Worm (Caenorhabditis elegans) whole organism, L3 larva: Measurements from ENCODE around the gene K06A4.10.

Experiments
- ama-1 ChIP-seq: fragments of 150-350 bp; optimal IDR thresholded peaks from 2 replicates; lab custom pipeline; 2018
- ceh-28 ChIP-seq: fragments of 150-350 bp; optimal IDR thresholded peaks from 2 replicates; lab custom pipeline; 2014; ENCODE audit warnings: missing biosample characterization, missing genetic modification reagents, missing genetic modification characterization
- ceh-82 ChIP-seq: fragments of 150-350 bp; optimal IDR thresholded peaks from 2 replicates; lab custom pipeline; 2014; ENCODE audit warnings: missing biosample characterization, missing genetic modification characterization
- egl-5 ChIP-seq: fragments of 150-350 bp; optimal IDR thresholded peaks from 2 replicates; lab custom pipeline; 2017; ENCODE audit warnings: missing biosample characterization, missing genetic modification reagents, missing genetic modification characterization, inconsistent platforms
- elt-1 ChIP-seq: fragments of 150-350 bp; optimal IDR thresholded peaks from 2 replicates; lab custom pipeline; 2014; ENCODE audit warnings: missing biosample characterization, missing genetic modification characterization
- elt-2 ChIP-seq: sonication (generic microtip); optimal IDR thresholded peaks from 2 replicates; lab custom pipeline; 2016; ENCODE audit warnings: missing genetic modification reagents, mild to moderate bottlenecking, missing genetic modification characterization, missing compliant biosample characterization
- fkh-2 ChIP-seq: fragments of 150-350 bp; optimal IDR thresholded peaks from 2 replicates; lab custom pipeline; 2014; ENCODE audit warnings: missing biosample characterization, missing genetic modification reagents, missing genetic modification characterization
- fos-1 ChIP-seq: fragments of 150-350 bp; optimal IDR thresholded peaks from 2 replicates; lab custom pipeline; 2014; ENCODE audit warnings: missing biosample characterization, missing genetic modification characterization
- hmg-11 ChIP-seq: sonication (generic microtip); optimal IDR thresholded peaks from 2 replicates; lab custom pipeline; 2016; ENCODE audit warnings: missing genetic modification characterization, missing compliant biosample characterization
- lin-15B ChIP-seq: fragments of 150-350 bp; optimal IDR thresholded peaks from 2 replicates; lab custom pipeline; 2014; ENCODE audit warnings: missing biosample characterization, missing genetic modification characterization
- lsy-12 ChIP-seq: sonication (generic microtip); optimal IDR thresholded peaks from 2 replicates; lab custom pipeline; 2016; ENCODE audit warnings: mild to moderate bottlenecking, missing genetic modification characterization, missing compliant biosample characterization
- mml-1 ChIP-seq: fragments of 150-350 bp; sonication (generic microtip); optimal IDR thresholded peaks from 3 replicates; lab custom pipeline; 2014; ENCODE audit warnings: missing biosample characterization, missing genetic modification characterization
- nhr-11 ChIP-seq: fragments of 150-350 bp; optimal IDR thresholded peaks from 2 replicates; lab custom pipeline; 2014; ENCODE audit warnings: missing biosample characterization, missing genetic modification characterization
- nhr-12 ChIP-seq: fragments of 150-350 bp; optimal IDR thresholded peaks from 2 replicates; lab custom pipeline; 2014; ENCODE audit warnings: missing biosample characterization, missing genetic modification characterization
- nhr-28 ChIP-seq: fragments of 150-350 bp; optimal IDR thresholded peaks from 2 replicates; lab custom pipeline; 2014; ENCODE audit warnings: missing biosample characterization, missing genetic modification characterization
- nhr-43 ChIP-seq: sonication (generic microtip); optimal IDR thresholded peaks from 2 replicates; lab custom pipeline; 2016; ENCODE audit warnings: mild to moderate bottlenecking, missing genetic modification characterization, missing compliant biosample characterization; ENCODE audit not compliant: poor library complexity, severe bottlenecking
- nhr-76 ChIP-seq: fragments of 150-350 bp; sonication (generic microtip); optimal IDR thresholded peaks from 5 replicates; lab custom pipeline; 2014; ENCODE audit warnings: missing biosample characterization, missing genetic modification characterization
- nhr-77 ChIP-seq: fragments of 150-350 bp; optimal IDR thresholded peaks from 2 replicates; lab custom pipeline; 2014; ENCODE audit warnings: missing biosample characterization, missing genetic modification characterization
- pha-4 ChIP-seq: fragments of 150-350 bp; optimal IDR thresholded peaks from 2 replicates; lab custom pipeline; 2014; ENCODE audit warnings: missing biosample characterization, missing genetic modification reagents, missing genetic modification characterization
- pqm-1 ChIP-seq: fragments of 150-350 bp; optimal IDR thresholded peaks from 2 replicates; lab custom pipeline; 2017; ENCODE audit warnings: missing biosample characterization, missing genetic modification characterization, inconsistent platforms
- sea-2 ChIP-seq: fragments of 150-350 bp; sonication (generic microtip); optimal IDR thresholded peaks from 4 replicates; lab custom pipeline; 2014; ENCODE audit warnings: missing biosample characterization, missing genetic modification reagents, missing genetic modification characterization
- tbx-2 ChIP-seq: sonication (generic microtip); optimal IDR thresholded peaks from 2 replicates; lab custom pipeline; 2016; ENCODE audit warnings: mild to moderate bottlenecking, missing genetic modification characterization, missing compliant biosample characterization
- unc-39 ChIP-seq: sonication (generic microtip); optimal IDR thresholded peaks from 4 replicates; lab custom pipeline; 2017; ENCODE audit warnings: missing biosample characterization, missing genetic modification characterization
- unc-62 ChIP-seq: fragments of 150-350 bp; sonication (generic microtip); optimal IDR thresholded peaks from 4 replicates; lab custom pipeline; 2014; ENCODE audit warnings: missing biosample characterization, missing genetic modification reagents, missing genetic modification characterization
- zag-1 ChIP-seq: fragments of 150-350 bp; optimal IDR thresholded peaks from 2 replicates; lab custom pipeline; 2014; ENCODE audit warnings: missing biosample characterization, missing genetic modification characterization
- ztf-11 ChIP-seq: fragments of 150-350 bp; optimal IDR thresholded peaks from 2 replicates; lab custom pipeline; 2014; ENCODE audit warnings: missing biosample characterization, missing genetic modification characterization
- ztf-4 ChIP-seq: fragments of 150-350 bp; optimal IDR thresholded peaks from 2 replicates; lab custom pipeline; 2014; ENCODE audit warnings: missing biosample characterization, missing genetic modification characterization

Gene K06A4.10

ce11 chrV:9442471-9442870 lies 47.1 kb downstream of the K06A4.10 start:
- no peak for TF ChIP-seq ama-1 (lab: Kevin White, UChicago)
- no peak for TF ChIP-seq unc-39 (tag; lab: Kevin White, UChicago)
- TF ChIP-seq pha-4 (tag; lab: Kevin White, UChicago), result peak; percentile 14
- TF ChIP-seq nhr-76 (tag; lab: Kevin White, UChicago), result no peak
- TF ChIP-seq egl-5 (tag; lab: Kevin White, UChicago), result no peak
- no peak for TF ChIP-seq lsy-12 (tag; lab: Kevin White, UChicago)
- TF ChIP-seq hmg-11, result no peak
- no peak for TF ChIP-seq elt-1 (tag; lab: Kevin White, UChicago)
- no peak for TF ChIP-seq nhr-28 (tag; lab: Kevin White, UChicago)
- no peak for TF ChIP-seq sea-2
- no peak for TF ChIP-seq ztf-4 (tag; lab: Kevin White, UChicago)
- TF ChIP-seq zag-1, result no peak
- peak; percentile 17 for TF ChIP-seq elt-2 (tag; lab: Kevin White, UChicago)
- no peak for TF ChIP-seq ztf-11 (tag; lab: Kevin White, UChicago)

- TF ChIP-seq hmg-11 (no peak), fos-1 (tag; lab: Kevin White, UChicago) (no peak), pqm-1 (tag; lab: Kevin White, UChicago) (no peak), nhr-28 (tag; lab: Kevin White, UChicago) (no peak), nhr-11 (tag; lab: Kevin White, UChicago) (no peak), lsy-12 (tag; lab: Kevin White, UChicago) (no peak), ceh-28 (tag; lab: Kevin White, UChicago) (no peak), tbx-2 (tag; lab: Kevin White, UChicago) (no peak), ama-1 (lab: Kevin White, UChicago) (no peak), nhr-12 (no peak), mml-1 (tag; lab: Kevin White, UChicago) (no peak), nhr-77 (no peak), nhr-43 (tag; lab: Kevin White, UChicago) (no peak), ztf-11 (tag; lab: Kevin White, UChicago) (no peak), lin-15B (tag; lab: Kevin White, UChicago) (no peak), unc-62 (GFP tag; lab: Kevin White, UChicago) (no peak), ceh-82 (tag; lab: Kevin White, UChicago) (no peak)
These were observed 48.6 kb downstream of the K06A4.10 start for ce11 chrV:9441046-9441445.

- TF ChIP-seq mml-1 (tag; lab: Kevin White, UChicago) (no peak), nhr-76 (tag; lab: Kevin White, UChicago) (no peak), fkh-2 (tag; lab: Kevin White, UChicago) (no peak)
These were observed 49.6 kb downstream of the K06A4.10 start for ce11 chrV:9440003-9440319.
